Worm (Caenorhabditis elegans) whole organism, late embryonic: ENCODE results near the gene T22B2.5.

Experiments
- K02D7.2 ChIP-seq: sonication (generic microtip); optimal IDR thresholded peaks from 2 replicates; lab custom pipeline; 2017; ENCODE audit warnings: mild to moderate bottlenecking, missing genetic modification characterization, missing compliant biosample characterization
- T23F11.4 ChIP-seq: fragments of 200-800 bp; sonication (Bioruptor generic); optimal IDR thresholded peaks from 2 replicates; lab custom pipeline; 2018; ENCODE audit warnings: mild to moderate bottlenecking, missing genetic modification characterization, missing compliant biosample characterization
- Y22D7AL.16 ChIP-seq: sonication (generic microtip); optimal IDR thresholded peaks from 2 replicates; lab custom pipeline; 2016; ENCODE audit warnings: missing genetic modification characterization, missing compliant biosample characterization
- ceh-34 ChIP-seq: sonication (generic microtip); optimal IDR thresholded peaks from 2 replicates; lab custom pipeline; 2016; ENCODE audit warnings: mild to moderate bottlenecking, missing genetic modification characterization, missing compliant biosample characterization
- ets-4 ChIP-seq: sonication (generic microtip); optimal IDR thresholded peaks from 2 replicates; lab custom pipeline; 2016; ENCODE audit warnings: missing genetic modification characterization, missing compliant biosample characterization
- fkh-10 ChIP-seq: fragments of 150-350 bp; optimal IDR thresholded peaks from 2 replicates; lab custom pipeline; 2014; ENCODE audit warnings: missing biosample characterization, missing genetic modification reagents, missing genetic modification characterization
- hlh-30 ChIP-seq: sonication (generic microtip); optimal IDR thresholded peaks from 2 replicates; lab custom pipeline; 2017; ENCODE audit warnings: antibody characterized with exemption, missing genetic modification characterization, missing compliant biosample characterization; ENCODE audit not compliant: insufficient read depth
- hlh-8 ChIP-seq: sonication (generic microtip); optimal IDR thresholded peaks from 2 replicates; lab custom pipeline; 2016; ENCODE audit warnings: missing genotype, missing genetic modification characterization, missing compliant biosample characterization
- nhr-232 ChIP-seq: sonication (generic microtip); optimal IDR thresholded peaks from 2 replicates; lab custom pipeline; 2016; ENCODE audit warnings: missing genetic modification characterization, missing compliant biosample characterization
- pag-3 ChIP-seq: sonication (generic microtip); optimal IDR thresholded peaks from 2 replicates; lab custom pipeline; 2016; ENCODE audit warnings: missing compliant biosample characterization, missing genetic modification characterization, borderline replicate concordance
- pha-4 ChIP-seq: fragments of 150-350 bp; optimal IDR thresholded peaks from 2 replicates; lab custom pipeline; 2018; ENCODE audit warnings: missing biosample characterization, missing genetic modification reagents, missing genetic modification characterization
- pqm-1 ChIP-seq: sonication (generic microtip); optimal IDR thresholded peaks from 2 replicates; lab custom pipeline; 2016; ENCODE audit warnings: missing genetic modification characterization, missing compliant biosample characterization
- ttx-3 ChIP-seq: sonication (generic microtip); optimal IDR thresholded peaks from 2 replicates; lab custom pipeline; 2016; ENCODE audit warnings: missing genetic modification reagents, missing genetic modification characterization, missing compliant biosample characterization
- unc-3 ChIP-seq, 2 experiments: fragments of 200-800 bp in 1 of 2; sonication (Bioruptor generic) in 1 of 2; sonication (generic microtip) in 1 of 2; conservative IDR thresholded peaks in 1 of 2; optimal IDR thresholded peaks in 1 of 2; 2 replicates each; pipeline versions ENCODE4 v1.3.6 to Lab custom; 2016 to 2022; ENCODE audit warnings: missing compliant biosample characterization in 2 of 2, missing genetic modification characterization in 2 of 2, missing genetic modification reagents in 1 of 2

- TF ChIP-seq ceh-34 (no peak), nhr-232 (tag; lab: Kevin White, UChicago) (no peak), fkh-10 (GFP tag; lab: Kevin White, UChicago) (no peak), unc-3 (GFP tag; conservative IDR thresholded peaks at IDR 0.05; lab: Robert Waterston, UW) (no peak), unc-3 (tag; optimal IDR thresholded peaks at IDR 0.05; lab: Kevin White, UChicago) (no peak), pag-3 (no peak), hlh-8 (tag; lab: Kevin White, UChicago) (no peak), hlh-30 (tag; lab: Kevin White, UChicago) (no peak), K02D7.2 (tag; lab: Kevin White, UChicago) (no peak), Y22D7AL.16 (no peak), T23F11.4 (GFP tag; lab: Kevin White, UChicago) (no peak), pha-4 (no peak), ets-4 (tag; lab: Kevin White, UChicago) (no peak), pqm-1 (no peak), ttx-3 (tag; lab: Kevin White, UChicago) (no peak)
Observed at ce11 chrX:3958252-3958651, 47.1 kb upstream of the T22B2.5 start, which contains the start of gene lin-18.
